Fruit fly (Drosophila melanogaster) whole organism, embryonic: ENCODE measurements around the gene CG17105.

Experiments used
- Atf-2 ChIP-seq: fragments of 200-800 bp; sonication (Bioruptor generic); optimal IDR thresholded peaks from 2 replicates; lab custom pipeline; 2016; ENCODE audit warnings: missing biosample characterization, missing genetic modification characterization
- CG10462 ChIP-seq: fragments of 200-800 bp; sonication (Bioruptor generic); optimal IDR thresholded peaks from 2 replicates; lab custom pipeline; 2016; ENCODE audit warnings: missing biosample characterization, missing genetic modification characterization
- CG11085 ChIP-seq: fragments of 200-800 bp; sonication (Bioruptor generic); IDR thresholded peaks from 2 replicates; pipeline ENCODE4 v1.3.6; 2022; ENCODE audit warnings: missing biosample characterization, missing genetic modification characterization
- CG11504 ChIP-seq: fragments of 200-800 bp; sonication (Bioruptor generic); optimal IDR thresholded peaks from 3 replicates; lab custom pipeline; 2019; ENCODE audit warnings: missing biosample characterization, mild to moderate bottlenecking, missing genetic modification characterization, moderate library complexity
- CG11560 ChIP-seq: fragments of 200-800 bp; sonication (Bioruptor generic); IDR thresholded peaks from 3 replicates; pipeline ENCODE4 v1.3.6; 2022; ENCODE audit warnings: missing biosample characterization, missing genetic modification characterization
- CG11723 ChIP-seq: fragments of 200-800 bp; sonication (Bioruptor generic); optimal IDR thresholded peaks from 2 replicates; lab custom pipeline; 2017; ENCODE audit warnings: missing biosample characterization, mild to moderate bottlenecking, missing genetic modification characterization
- CG16813 ChIP-seq: fragments of 200-800 bp; sonication (Bioruptor generic); IDR thresholded peaks from 3 replicates; pipeline ENCODE4 v1.3.6; 2022; ENCODE audit warnings: missing biosample characterization, missing genetic modification characterization; ENCODE audit not compliant: partially characterized antibody
- CG31365 ChIP-seq: fragments of 200-800 bp; sonication (Bioruptor generic); optimal IDR thresholded peaks from 2 replicates; lab custom pipeline; 2018; ENCODE audit warnings: missing biosample characterization, mild to moderate bottlenecking, missing genetic modification characterization
- CG32767 ChIP-seq: fragments of 200-800 bp; sonication (Bioruptor generic); IDR thresholded peaks from 2 replicates; pipeline ENCODE4 v1.3.6; 2022; ENCODE audit warnings: missing biosample characterization, missing genetic modification characterization
- CG33213 ChIP-seq: fragments of 200-800 bp; sonication (Bioruptor generic); optimal IDR thresholded peaks from 3 replicates; lab custom pipeline; 2016; ENCODE audit warnings: missing biosample characterization, missing genetic modification characterization
- CG3726 ChIP-seq: fragments of 200-800 bp; sonication (Bioruptor generic); IDR thresholded peaks from 3 replicates; pipeline ENCODE4, ENCODE4 v1.3.6; 2022; ENCODE audit warnings: missing biosample characterization, missing genetic modification characterization
- CG4328 ChIP-seq: fragments of 200-800 bp; sonication (Bioruptor generic); optimal IDR thresholded peaks from 3 replicates; lab custom pipeline; 2017; ENCODE audit warnings: missing biosample characterization, missing genetic modification reagents, missing genetic modification characterization
- CG6254 ChIP-seq: fragments of 200-800 bp; sonication (Bioruptor generic); optimal IDR thresholded peaks from 3 replicates; lab custom pipeline; 2017; ENCODE audit warnings: mild to moderate bottlenecking, missing biosample characterization, missing genetic modification reagents, missing genetic modification characterization
- CG6765 ChIP-seq: fragments of 200-800 bp; sonication (Bioruptor generic); optimal IDR thresholded peaks from 3 replicates; lab custom pipeline; 2017; ENCODE audit warnings: missing biosample characterization, mild to moderate bottlenecking, missing genetic modification characterization
- CG8359 ChIP-seq: fragments of 200-800 bp; sonication (Bioruptor generic); optimal IDR thresholded peaks from 2 replicates; lab custom pipeline; 2017; ENCODE audit warnings: missing biosample characterization, mild to moderate bottlenecking, missing genetic modification characterization, borderline replicate concordance
- CHES-1-like ChIP-seq: fragments of 200-800 bp; sonication (Bioruptor generic); optimal IDR thresholded peaks from 2 replicates; lab custom pipeline; 2016; ENCODE audit warnings: missing biosample characterization, missing genetic modification characterization
- CTCF ChIP-seq: fragments of 200-800 bp; sonication (Bioruptor generic); optimal IDR thresholded peaks from 2 replicates; lab custom pipeline; 2017; ENCODE audit warnings: missing biosample characterization, mild to moderate bottlenecking, missing genetic modification characterization, moderate library complexity
- CoRest ChIP-seq: fragments of 200-800 bp; sonication (Bioruptor generic); optimal IDR thresholded peaks from 3 replicates; lab custom pipeline; 2018; ENCODE audit warnings: missing biosample characterization, mild to moderate bottlenecking, missing genetic modification characterization, moderate library complexity
- D19B ChIP-seq: fragments of 200-800 bp; sonication (Bioruptor generic); optimal IDR thresholded peaks from 2 replicates; lab custom pipeline; 2017; ENCODE audit warnings: missing biosample characterization, mild to moderate bottlenecking, missing genetic modification characterization
- Dref ChIP-seq: fragments of 200-800 bp; sonication (Bioruptor generic); IDR thresholded peaks from 2 replicates; pipeline ENCODE4 v1.3.6; 2022; ENCODE audit warnings: missing biosample characterization, missing genetic modification characterization
- E2f1 ChIP-seq: fragments of 200-800 bp; sonication (Bioruptor generic); IDR thresholded peaks from 2 replicates; pipeline ENCODE4 v1.3.6; 2022; ENCODE audit warnings: missing biosample characterization, missing genetic modification characterization
- Gsc ChIP-seq: fragments of 200-800 bp; sonication (Bioruptor generic); IDR thresholded peaks from 2 replicates; pipeline ENCODE4 v1.3.6; 2022; ENCODE audit warnings: missing biosample characterization, missing genetic modification characterization
- MESR4 ChIP-seq: fragments of 200-800 bp; sonication (Bioruptor generic); optimal IDR thresholded peaks from 2 replicates; lab custom pipeline; 2018; ENCODE audit warnings: missing biosample characterization, mild to moderate bottlenecking, missing genetic modification characterization, moderate library complexity
- Mes4 ChIP-seq: fragments of 200-800 bp; sonication (Bioruptor generic); optimal IDR thresholded peaks from 2 replicates; lab custom pipeline; 2016; ENCODE audit warnings: missing biosample characterization, missing genetic modification characterization
- NfI ChIP-seq: fragments of 200-800 bp; sonication (Bioruptor generic); optimal IDR thresholded peaks from 3 replicates; lab custom pipeline; 2018; ENCODE audit warnings: missing biosample characterization, mild to moderate bottlenecking, missing genetic modification characterization, moderate library complexity
- Ptx1 ChIP-seq: fragments of 200-800 bp; sonication (Bioruptor generic); IDR thresholded peaks from 2 replicates; pipeline ENCODE4 v1.3.6; 2022; ENCODE audit warnings: missing biosample characterization, missing genetic modification characterization
- Stat92E ChIP-seq, 3 experiments: fragments of >200 bp in 2 of 3; fragments of 200-800 bp in 1 of 3; sonication (Bioruptor generic) in 1 of 3; optimal IDR thresholded peaks; 2 replicates each; lab custom pipeline; 2017 to 2019; ENCODE audit warnings: missing biosample characterization in 3 of 3, missing genetic modification characterization in 3 of 3, mild to moderate bottlenecking in 1 of 3, moderate library complexity in 1 of 3
- chm ChIP-seq: fragments of 200-800 bp; sonication (Bioruptor generic); IDR thresholded peaks from 2 replicates; pipeline ENCODE4 v1.3.6; 2022; ENCODE audit warnings: missing biosample characterization, missing genetic modification characterization
- crp ChIP-seq, 2 experiments: fragments of 200-800 bp; sonication (Bioruptor generic); optimal IDR thresholded peaks; 2 replicates in 1 of 2; 3 replicates in 1 of 2; lab custom pipeline; 2017; ENCODE audit warnings: missing biosample characterization in 2 of 2, missing genetic modification characterization in 2 of 2, mild to moderate bottlenecking in 1 of 2, moderate library complexity in 1 of 2
- ems ChIP-seq: fragments of 200-800 bp; sonication (Bioruptor generic); optimal IDR thresholded peaks from 3 replicates; lab custom pipeline; 2016; ENCODE audit warnings: missing biosample characterization, missing genetic modification characterization
- ewg ChIP-seq: fragments of 200-800 bp; sonication (Bioruptor generic); optimal IDR thresholded peaks from 3 replicates; lab custom pipeline; 2017; ENCODE audit warnings: mild to moderate bottlenecking, missing biosample characterization, missing genetic modification reagents, missing genetic modification characterization
- fd102C ChIP-seq: fragments of 200-800 bp; sonication (Bioruptor generic); optimal IDR thresholded peaks from 2 replicates; lab custom pipeline; 2018; ENCODE audit warnings: missing biosample characterization, mild to moderate bottlenecking, missing genetic modification characterization, moderate library complexity
- fru ChIP-seq: fragments of >200 bp; optimal IDR thresholded peaks from 2 replicates; lab custom pipeline; 2017
- fu2 ChIP-seq: fragments of 200-800 bp; sonication (Bioruptor generic); optimal IDR thresholded peaks from 2 replicates; lab custom pipeline; 2016; ENCODE audit warnings: missing biosample characterization, missing genetic modification characterization
- gcm2 ChIP-seq: fragments of 200-800 bp; sonication (Bioruptor generic); optimal IDR thresholded peaks from 2 replicates; lab custom pipeline; 2016; ENCODE audit warnings: missing biosample characterization, missing genetic modification characterization
- gfzf ChIP-seq: fragments of 200-800 bp; sonication (Bioruptor generic); optimal IDR thresholded peaks from 2 replicates; lab custom pipeline; 2016; ENCODE audit warnings: missing biosample characterization, mild to moderate bottlenecking, missing genetic modification characterization, moderate library complexity
- mirr ChIP-seq: fragments of 200-800 bp; sonication (Bioruptor generic); optimal IDR thresholded peaks from 3 replicates; lab custom pipeline; 2018; ENCODE audit warnings: missing biosample characterization, mild to moderate bottlenecking, missing genetic modification characterization
- oc ChIP-seq: fragments of 200-800 bp; sonication (Bioruptor generic); optimal IDR thresholded peaks from 2 replicates; lab custom pipeline; 2018; ENCODE audit warnings: missing biosample characterization, mild to moderate bottlenecking, missing genetic modification characterization, moderate library complexity
- onecut ChIP-seq: fragments of 200-800 bp; sonication (Bioruptor generic); IDR thresholded peaks from 2 replicates; pipeline ENCODE4 v1.3.6; 2022; ENCODE audit warnings: missing biosample characterization, missing genetic modification characterization
- pnt ChIP-seq: fragments of 200-800 bp; sonication (Bioruptor generic); optimal IDR thresholded peaks from 3 replicates; lab custom pipeline; 2016; ENCODE audit warnings: missing biosample characterization, missing genetic modification characterization
- psq ChIP-seq: fragments of 200-800 bp; sonication (Bioruptor generic); optimal IDR thresholded peaks from 2 replicates; lab custom pipeline; 2017; ENCODE audit warnings: missing biosample characterization, missing genetic modification characterization
- repo ChIP-seq: fragments of 200-800 bp; sonication (Bioruptor generic); optimal IDR thresholded peaks from 2 replicates; lab custom pipeline; 2016; ENCODE audit warnings: missing biosample characterization, missing genetic modification characterization
- rib ChIP-seq: fragments of 200-800 bp; sonication (Bioruptor generic); IDR thresholded peaks from 2 replicates; pipeline ENCODE4 v1.3.6; 2022; ENCODE audit warnings: missing biosample characterization, missing genetic modification characterization
- sens-2 ChIP-seq: fragments of 200-800 bp; sonication (Bioruptor generic); IDR thresholded peaks from 2 replicates; pipeline ENCODE4 v1.3.6; 2022; ENCODE audit warnings: missing biosample characterization, missing genetic modification characterization
- seq ChIP-seq: fragments of 200-800 bp; sonication (Bioruptor generic); IDR thresholded peaks from 2 replicates; pipeline ENCODE4 v1.3.6; 2022; ENCODE audit warnings: missing biosample characterization, missing genetic modification characterization
- stwl ChIP-seq: fragments of 200-800 bp; sonication (Bioruptor generic); optimal IDR thresholded peaks from 3 replicates; lab custom pipeline; 2018; ENCODE audit warnings: missing biosample characterization, mild to moderate bottlenecking, missing genetic modification characterization, moderate library complexity
- unc-4 ChIP-seq: fragments of 200-800 bp; sonication (Bioruptor generic); IDR thresholded peaks from 2 replicates; pipeline ENCODE4 v1.3.6; 2022; ENCODE audit warnings: missing biosample characterization, missing genetic modification characterization; ENCODE audit not compliant: partially characterized antibody
- wor ChIP-seq: fragments of 200-800 bp; sonication (Bioruptor generic); IDR thresholded peaks from 2 replicates; pipeline ENCODE4 v1.3.6; 2022; ENCODE audit warnings: missing biosample characterization, missing genetic modification characterization
- zf30C ChIP-seq: fragments of 200-800 bp; sonication (Bioruptor generic); optimal IDR thresholded peaks from 3 replicates; lab custom pipeline; 2018; ENCODE audit warnings: missing biosample characterization, mild to moderate bottlenecking, missing genetic modification characterization

CG17105 gene

dm6 chr2L:10721535-10721934, 40.7 kb downstream of the CG17105 start:
- TF ChIP-seq D19B (GFP tag; lab: Kevin White, UChicago) (no peak), CTCF (GFP tag; lab: Kevin White, UChicago) (peak; percentile 17), CG11504 (tag; lab: Kevin White, UChicago) (peak; percentile 36), CG31365 (tag; lab: Kevin White, UChicago) (peak; percentile 77), CG4328 (GFP tag; lab: Kevin White, UChicago) (no peak), stwl (tag; lab: Kevin White, UChicago) (peak; percentile 66)

- TF ChIP-seq CG3726 (GFP tag; lab: Robert Waterston, UW) (peak; percentile 19; the same call in 1 of the 3 replicates), CG11560 (tag; lab: Robert Waterston, UW) (no peak), CG6765 (GFP tag; lab: Kevin White, UChicago) (no peak), oc (tag; lab: Kevin White, UChicago) (no peak), ewg (no peak)
Observed at dm6 chr2L:10723903-10724302, 43.1 kb downstream of the CG17105 start, which contains the start of gene CG6431. Gene CG6431 (plus strand): TSS chr2L:10724203.

- TF ChIP-seq repo (GFP tag; lab: Kevin White, UChicago): no peak
- TF ChIP-seq chm (GFP tag; lab: Robert Waterston, UW): no peak
- no peak for TF ChIP-seq wor (GFP tag; lab: Robert Waterston, UW)
- TF ChIP-seq CG10462 (GFP tag; lab: Kevin White, UChicago): no peak
- no peak for TF ChIP-seq pnt (GFP tag; lab: Kevin White, UChicago)
- no peak for TF ChIP-seq mirr (GFP tag; lab: Kevin White, UChicago)
- TF ChIP-seq CG11085 (GFP tag; lab: Robert Waterston, UW): no peak
- TF ChIP-seq unc-4 (GFP tag; lab: Robert Waterston, UW): peak; percentile 84
- TF ChIP-seq zf30C (GFP tag; lab: Kevin White, UChicago): no peak
- TF ChIP-seq rib (GFP tag; lab: Robert Waterston, UW): no peak
- no peak for TF ChIP-seq Atf-2
- no peak for TF ChIP-seq oc (tag; lab: Kevin White, UChicago)
- no peak for TF ChIP-seq NfI (GFP tag; lab: Kevin White, UChicago)
- TF ChIP-seq gfzf (GFP tag; lab: Kevin White, UChicago): peak; percentile 15
- no peak for TF ChIP-seq CG32767
- no peak for TF ChIP-seq psq
- no peak for TF ChIP-seq fd102C (GFP tag; lab: Kevin White, UChicago)
- TF ChIP-seq onecut: no peak
- TF ChIP-seq fu2 (GFP tag; lab: Kevin White, UChicago): no peak
- TF ChIP-seq CG11723 (GFP tag; lab: Kevin White, UChicago): no peak
- no peak for TF ChIP-seq Gsc (GFP tag; lab: Robert Waterston, UW)
- TF ChIP-seq gcm2 (GFP tag; lab: Kevin White, UChicago): no peak
- no peak for TF ChIP-seq CG6254 (GFP tag; lab: Kevin White, UChicago)
- no peak for TF ChIP-seq Ptx1 (GFP tag; lab: Robert Waterston, UW)
- no peak for TF ChIP-seq Stat92E (GFP tag; optimal IDR thresholded peaks at IDR 0.05; lab: Kevin White, UChicago)
- TF ChIP-seq MESR4 (GFP tag; lab: Kevin White, UChicago): peak; percentile 30
- TF ChIP-seq Dref (GFP tag; lab: Robert Waterston, UW): peak; percentile 86
- no peak for TF ChIP-seq Mes4 (GFP tag; lab: Kevin White, UChicago)
- TF ChIP-seq crp (GFP tag; optimal IDR thresholded peaks at IDR 0.05; lab: Kevin White, UChicago): peak; percentile 67 to 91
- no peak for TF ChIP-seq CoRest (tag; lab: Kevin White, UChicago)
- peak; percentile 74 for TF ChIP-seq CG16813 (GFP tag; lab: Robert Waterston, UW)
- TF ChIP-seq CG8359 (GFP tag; lab: Kevin White, UChicago): no peak
- TF ChIP-seq sens-2 (GFP tag; lab: Robert Waterston, UW): no peak
- TF ChIP-seq E2f1 (GFP tag; lab: Robert Waterston, UW): no peak
- no peak for TF ChIP-seq fru (lab: Kevin White, UChicago)
- TF ChIP-seq ems (GFP tag; lab: Kevin White, UChicago): no peak
- no peak for TF ChIP-seq CHES-1-like (GFP tag; lab: Kevin White, UChicago)
- no peak for TF ChIP-seq seq (GFP tag; lab: Robert Waterston, UW)
- no peak for TF ChIP-seq CG33213 (GFP tag; lab: Kevin White, UChicago)
Observed at dm6 chr2L:10728751-10729150, 47.9 kb downstream of the CG17105 start, which contains the start of gene CG6443. Gene CG6443 (plus strand): TSS chr2L:10728978.
